Fruit fly (Drosophila melanogaster): ENCODE results near the gene Ugt36A1.
A peak's percentile ranks its signal among the peaks of the same experiment; 100 is the strongest.

- TF ChIP-seq Pif1A (GFP tag; optimal IDR thresholded peaks at IDR 0.05) (no peak), CG17806 (tag; optimal IDR thresholded peaks at IDR 0.05) (peak; percentile 25), Snoo (tag; optimal IDR thresholded peaks at IDR 0.05) (no peak), EcR (GFP tag; optimal IDR thresholded peaks at IDR 0.05) (no peak)
These were observed 21.8 kb upstream of the Ugt36A1 start for dm6 chr2L:3597126-3597525.
